Fruit fly (Drosophila melanogaster) whole organism, embryonic: ENCODE measurements around the gene msl-3.

Experiments used
- CG10431 ChIP-seq: fragments of 200-800 bp; sonication (Bioruptor generic); optimal IDR thresholded peaks from 3 replicates; lab custom pipeline; 2018; ENCODE audit warnings: missing biosample characterization, mild to moderate bottlenecking, missing genetic modification characterization
- CG1602 ChIP-seq: fragments of 200-800 bp; sonication (Bioruptor generic); optimal IDR thresholded peaks from 3 replicates; lab custom pipeline; 2016; ENCODE audit warnings: missing biosample characterization, missing genetic modification characterization
- CG18262 ChIP-seq: fragments of 200-800 bp; optimal IDR thresholded peaks from 3 replicates; lab custom pipeline; 2019; ENCODE audit warnings: missing biosample characterization, mild to moderate bottlenecking, missing genetic modification characterization, moderate library complexity
- CG34376 ChIP-seq: fragments of 200-800 bp; sonication (Bioruptor generic); optimal IDR thresholded peaks from 2 replicates; lab custom pipeline; 2018; ENCODE audit warnings: missing biosample characterization, mild to moderate bottlenecking, missing genetic modification characterization
- CG6175 ChIP-seq: fragments of 200-800 bp; sonication (Bioruptor generic); IDR thresholded peaks from 3 replicates; pipeline ENCODE4 v1.3.6; 2022; ENCODE audit warnings: missing biosample characterization, missing genetic modification characterization
- CG9437 ChIP-seq: fragments of 200-800 bp; sonication (Bioruptor generic); optimal IDR thresholded peaks from 2 replicates; lab custom pipeline; 2018; ENCODE audit warnings: missing biosample characterization, mild to moderate bottlenecking, missing genetic modification characterization
- Camta ChIP-seq: fragments of 200-800 bp; sonication (Bioruptor generic); optimal IDR thresholded peaks from 2 replicates; lab custom pipeline; 2016; ENCODE audit warnings: missing biosample characterization, missing genetic modification characterization
- Neu2 ChIP-seq: fragments of 200-800 bp; sonication (Bioruptor generic); optimal IDR thresholded peaks from 3 replicates; lab custom pipeline; 2016; ENCODE audit warnings: missing biosample characterization, missing genetic modification characterization, borderline replicate concordance
- Xrp1 ChIP-seq: fragments of 200-800 bp; sonication (Bioruptor generic); IDR thresholded peaks from 2 replicates; pipeline ENCODE4 v1.3.6; 2022; ENCODE audit warnings: missing biosample characterization, missing genetic modification characterization
- dmrt11E ChIP-seq: fragments of 200-800 bp; sonication (Bioruptor generic); optimal IDR thresholded peaks from 3 replicates; lab custom pipeline; 2018; ENCODE audit warnings: missing biosample characterization, mild to moderate bottlenecking, missing genetic modification characterization, moderate library complexity
- pum ChIP-seq: fragments of 200-800 bp; sonication (Bioruptor generic); optimal IDR thresholded peaks from 2 replicates; lab custom pipeline; 2016; ENCODE audit warnings: missing biosample characterization, missing genetic modification characterization
- run ChIP-seq: fragments of 200-800 bp; sonication (Bioruptor generic); optimal IDR thresholded peaks from 3 replicates; lab custom pipeline; 2018; ENCODE audit warnings: missing biosample characterization, mild to moderate bottlenecking, missing genetic modification characterization
- scrt ChIP-seq: fragments of 200-800 bp; sonication (Bioruptor generic); optimal IDR thresholded peaks from 2 replicates; lab custom pipeline; 2018; ENCODE audit warnings: missing biosample characterization, mild to moderate bottlenecking, missing genetic modification characterization, moderate library complexity
- tap ChIP-seq: fragments of 200-800 bp; optimal IDR thresholded peaks from 3 replicates; lab custom pipeline; 2019; ENCODE audit warnings: missing biosample characterization, mild to moderate bottlenecking, missing genetic modification characterization, moderate library complexity

DNA sequence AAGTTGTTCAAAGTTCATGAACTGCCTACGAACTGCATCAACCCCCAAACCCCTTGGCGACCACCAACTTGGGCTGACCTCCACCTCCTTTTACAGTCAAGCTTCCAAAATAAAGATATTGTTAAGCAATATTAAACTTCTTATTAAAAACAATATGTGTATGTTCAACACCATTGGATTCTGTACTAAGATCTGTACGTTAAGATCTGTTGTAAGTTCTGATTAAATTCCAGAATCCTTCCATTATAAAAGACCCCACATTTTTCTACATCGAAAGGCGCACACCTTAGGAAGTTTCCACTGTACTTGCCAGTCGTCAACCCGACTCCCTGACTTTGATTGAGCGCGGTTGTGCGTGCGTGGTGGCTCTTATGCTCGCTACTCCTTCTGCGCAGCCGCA, 12.3 kb downstream of the msl-3 start:
- TF ChIP-seq run (no peak), CG34376 (GFP tag; lab: Kevin White, UChicago) (no peak), CG6175 (GFP tag; lab: Robert Waterston, UW) (no peak), tap (tag; lab: Kevin White, UChicago) (no peak), CG18262 (no peak), CG1602 (no peak), dmrt11E (tag; lab: Kevin White, UChicago) (no peak), CG10431 (GFP tag; lab: Kevin White, UChicago) (no peak), Camta (GFP tag; lab: Kevin White, UChicago) (no peak), pum (GFP tag; lab: Kevin White, UChicago) (no peak), CG9437 (GFP tag; lab: Kevin White, UChicago) (no peak), Neu2 (GFP tag; lab: Kevin White, UChicago) (no peak), scrt (no peak), Xrp1 (GFP tag; lab: Robert Waterston, UW) (peak; percentile 26; the same call in 1 of the 2 replicates)
